Worm (Caenorhabditis elegans) whole organism, midembryonic: ENCODE data around the gene phf-10.

Experiments
- cog-1 ChIP-seq: sonication (generic microtip); optimal IDR thresholded peaks from 2 replicates; lab custom pipeline; 2016; ENCODE audit warnings: missing genetic modification characterization, missing compliant biosample characterization
- flt-1 ChIP-seq: fragments of 200-800 bp; sonication (Bioruptor generic); IDR thresholded peaks from 2 replicates; pipeline ENCODE4 v1.3.6; 2022; ENCODE audit warnings: missing genetic modification characterization, missing compliant biosample characterization
- med-1 ChIP-seq: sonication (generic microtip); optimal IDR thresholded peaks from 2 replicates; lab custom pipeline; 2017; ENCODE audit warnings: missing genetic modification characterization, mild to moderate bottlenecking, missing compliant biosample characterization, antibody characterized with exemption, missing genetic modification reagents; ENCODE audit not compliant: insufficient read depth
- ref-1 ChIP-seq: fragments of 200-800 bp; sonication (Bioruptor generic); conservative IDR thresholded peaks from 2 replicates; pipeline ENCODE4 v1.3.6; 2022; ENCODE audit warnings: missing genetic modification reagents, missing genetic modification characterization, missing compliant biosample characterization
- ztf-23 ChIP-seq: fragments of 200-800 bp; sonication (Bioruptor generic); IDR thresholded peaks from 2 replicates; pipeline ENCODE4 v1.3.6; 2022; ENCODE audit warnings: missing genetic modification reagents, missing genetic modification characterization, missing compliant biosample characterization

ce11 chrV:358473-358872, 47.1 kb upstream of the phf-10 start:
- TF ChIP-seq ztf-23 (GFP tag; lab: Robert Waterston, UW) = no peak
- no peak for TF ChIP-seq med-1
- TF ChIP-seq ref-1 = no peak
- no peak for TF ChIP-seq flt-1
- TF ChIP-seq cog-1 (tag; lab: Kevin White, UChicago) = no peak
